Worm (Caenorhabditis elegans): ENCODE measurements around the gene che-10.

DNA sequence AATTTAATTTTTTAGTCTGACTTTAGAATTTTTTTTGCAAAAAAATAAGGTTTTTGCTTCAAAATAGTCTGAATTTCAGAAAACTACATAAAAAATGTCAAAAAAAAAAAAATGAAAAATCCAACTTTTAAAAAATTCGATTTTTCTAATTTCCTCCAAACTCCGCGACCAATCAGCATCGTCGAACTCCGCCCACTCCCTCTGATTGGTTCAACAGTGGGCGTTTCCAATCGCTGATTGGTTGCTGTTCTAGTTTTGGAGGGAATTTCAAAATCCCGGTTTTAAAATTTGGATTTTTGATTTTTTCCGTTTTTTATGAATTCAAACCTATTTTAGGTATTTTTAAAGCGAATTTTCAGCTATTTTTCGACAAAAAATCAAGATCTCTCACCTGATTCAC, 37.3 kb downstream of the che-10 start:
- TF ChIP-seq blmp-1 (tag; optimal IDR thresholded peaks at IDR 0.05) (no peak), nhr-12 (tag; optimal IDR thresholded peaks at IDR 0.05) (no peak), ztf-11 (tag; optimal IDR thresholded peaks at IDR 0.05) (no peak), unc-39 (tag; optimal IDR thresholded peaks at IDR 0.05) (no peak)
